Worm (Caenorhabditis elegans) whole organism, young adult: ENCODE data around the gene W03D2.9.

ENCODE experiments used
- C17E4.6 ChIP-seq: fragments of 200-800 bp; sonication (Bioruptor generic); IDR thresholded peaks from 2 replicates; pipeline ENCODE4 v1.3.6; 2022; ENCODE audit warnings: missing genetic modification reagents, missing genetic modification characterization, missing compliant biosample characterization
- F10E7.11 ChIP-seq: sonication (generic microtip); optimal IDR thresholded peaks from 2 replicates; lab custom pipeline; 2017; ENCODE audit warnings: mild to moderate bottlenecking, missing genetic modification characterization, moderate library complexity, missing compliant biosample characterization
- F57A8.1 ChIP-seq: fragments of 200-800 bp; sonication (Bioruptor generic); optimal IDR thresholded peaks from 2 replicates; lab custom pipeline; 2018; ENCODE audit warnings: mild to moderate bottlenecking, missing genetic modification characterization, moderate library complexity, missing compliant biosample characterization
- F57C9.4 ChIP-seq: sonication (generic microtip); optimal IDR thresholded peaks from 2 replicates; lab custom pipeline; 2017; ENCODE audit warnings: mild to moderate bottlenecking, missing genetic modification characterization, missing compliant biosample characterization
- K12H6.12 ChIP-seq: fragments of 200-800 bp; sonication (Bioruptor generic); optimal IDR thresholded peaks from 2 replicates; lab custom pipeline; 2018; ENCODE audit warnings: mild to moderate bottlenecking, missing genetic modification characterization, missing compliant biosample characterization
- T07F8.4 ChIP-seq: sonication (generic microtip); optimal IDR thresholded peaks from 2 replicates; lab custom pipeline; 2016; ENCODE audit warnings: mild to moderate bottlenecking, missing genetic modification characterization, moderate library complexity, missing compliant biosample characterization
- Y53F4B.3 ChIP-seq: fragments of 200-800 bp; sonication (Bioruptor generic); IDR thresholded peaks from 2 replicates; pipeline ENCODE4 v1.3.6; 2022; ENCODE audit warnings: missing genetic modification reagents, missing genetic modification characterization, missing compliant biosample characterization
- Y56A3A.18 ChIP-seq: fragments of 200-800 bp; sonication (Bioruptor generic); IDR thresholded peaks from 2 replicates; pipeline ENCODE4 v1.3.6; 2022; ENCODE audit warnings: missing genetic modification reagents, missing genetic modification characterization, missing compliant biosample characterization
- ama-1 ChIP-seq, 3 experiments: fragments of 150-350 bp in 1 of 3; sonication (generic microtip) in 2 of 3; optimal IDR thresholded peaks; 2 replicates each; lab custom pipeline; 2014 to 2018; ENCODE audit warnings: missing biosample characterization in 2 of 3, missing genetic modification characterization in 2 of 3, missing genetic modification reagents in 2 of 3
- atf-7 ChIP-seq: sonication (generic microtip); optimal IDR thresholded peaks from 2 replicates; lab custom pipeline; 2017; ENCODE audit warnings: mild to moderate bottlenecking, missing genetic modification characterization, missing compliant biosample characterization
- ccch-3 ChIP-seq: fragments of 200-800 bp; sonication (Bioruptor generic); optimal IDR thresholded peaks from 2 replicates; lab custom pipeline; 2018; ENCODE audit warnings: mild to moderate bottlenecking, missing genetic modification characterization, missing compliant biosample characterization
- ceh-40 ChIP-seq: fragments of 200-800 bp; sonication (Bioruptor generic); IDR thresholded peaks from 2 replicates; pipeline ENCODE4 v1.3.6; 2022; ENCODE audit warnings: missing genetic modification characterization, missing compliant biosample characterization
- ceh-58 ChIP-seq: fragments of 200-800 bp; sonication (Bioruptor generic); IDR thresholded peaks from 2 replicates; pipeline ENCODE4 v1.3.6; 2022; ENCODE audit warnings: missing genetic modification characterization, missing compliant biosample characterization
- ceh-91 ChIP-seq: fragments of 200-800 bp; sonication (Bioruptor generic); IDR thresholded peaks from 2 replicates; pipeline ENCODE4 v1.3.6; 2022; ENCODE audit warnings: missing genetic modification reagents, missing genetic modification characterization, missing compliant biosample characterization
- chd-7 ChIP-seq: sonication (generic microtip); optimal IDR thresholded peaks from 2 replicates; lab custom pipeline; 2016; ENCODE audit warnings: mild to moderate bottlenecking, missing genetic modification characterization, moderate library complexity, missing compliant biosample characterization
- dpff-1 ChIP-seq: sonication (generic microtip); optimal IDR thresholded peaks from 2 replicates; lab custom pipeline; 2017; ENCODE audit warnings: mild to moderate bottlenecking, missing genetic modification characterization, missing compliant biosample characterization
- egl-18 ChIP-seq: fragments of 200-800 bp; sonication (Bioruptor generic); IDR thresholded peaks from 2 replicates; pipeline ENCODE4 v1.3.6; 2022; ENCODE audit warnings: missing genetic modification reagents, missing genetic modification characterization, missing compliant biosample characterization
- egl-44 ChIP-seq: fragments of 200-800 bp; sonication (Bioruptor generic); IDR thresholded peaks from 2 replicates; pipeline ENCODE4 v1.3.6; 2022; ENCODE audit warnings: missing genetic modification reagents, missing genetic modification characterization, missing compliant biosample characterization
- egrh-3 ChIP-seq: fragments of 200-800 bp; sonication (Bioruptor generic); IDR thresholded peaks from 2 replicates; pipeline ENCODE4 v1.3.6; 2022; ENCODE audit warnings: missing genetic modification reagents, missing genetic modification characterization, missing compliant biosample characterization
- fkh-3 ChIP-seq: sonication (generic microtip); optimal IDR thresholded peaks from 2 replicates; lab custom pipeline; 2016; ENCODE audit warnings: mild to moderate bottlenecking, missing genetic modification characterization, missing compliant biosample characterization
- him-1 ChIP-seq: sonication (generic microtip); optimal IDR thresholded peaks from 2 replicates; lab custom pipeline; 2016; ENCODE audit warnings: missing genotype, missing genetic modification reagents, missing genetic modification characterization, missing compliant biosample characterization
- hlh-12 ChIP-seq: sonication (generic microtip); optimal IDR thresholded peaks from 2 replicates; lab custom pipeline; 2016; ENCODE audit warnings: missing genetic modification characterization, missing compliant biosample characterization
- hrde-1 ChIP-seq: sonication (generic microtip); optimal IDR thresholded peaks from 2 replicates; lab custom pipeline; 2016; ENCODE audit warnings: missing genetic modification characterization, mild to moderate bottlenecking, missing compliant biosample characterization, moderate library complexity, missing genotype, missing genetic modification reagents, borderline replicate concordance
- lag-1 ChIP-seq: fragments of 200-800 bp; sonication (Bioruptor generic); IDR thresholded peaks from 2 replicates; pipeline ENCODE4 v1.3.6; 2022; ENCODE audit warnings: missing genetic modification reagents, missing genetic modification characterization, missing compliant biosample characterization
- let-526 ChIP-seq: fragments of 200-800 bp; sonication (Bioruptor generic); IDR thresholded peaks from 2 replicates; pipeline ENCODE4 v1.3.6; 2022; ENCODE audit warnings: missing genetic modification reagents, missing genetic modification characterization, missing compliant biosample characterization
- lin-40 ChIP-seq: sonication (generic microtip); optimal IDR thresholded peaks from 2 replicates; lab custom pipeline; 2016; ENCODE audit warnings: missing genetic modification characterization, mild to moderate bottlenecking, missing compliant biosample characterization, missing genotype, missing genetic modification reagents
- madf-10 ChIP-seq: sonication (generic microtip); optimal IDR thresholded peaks from 2 replicates; lab custom pipeline; 2016; ENCODE audit warnings: mild to moderate bottlenecking, missing genetic modification characterization, missing compliant biosample characterization
- mcd-1 ChIP-seq: fragments of 200-800 bp; sonication (Bioruptor generic); IDR thresholded peaks from 2 replicates; pipeline ENCODE4 v1.3.6; 2022; ENCODE audit warnings: missing genetic modification reagents, missing genetic modification characterization, missing compliant biosample characterization
- nfya-1 ChIP-seq: sonication (generic microtip); optimal IDR thresholded peaks from 2 replicates; lab custom pipeline; 2017; ENCODE audit warnings: antibody characterized with exemption, missing compliant biosample characterization, missing genetic modification characterization, borderline replicate concordance; ENCODE audit not compliant: insufficient read depth
- nhr-120 ChIP-seq: fragments of 200-800 bp; sonication (Bioruptor generic); IDR thresholded peaks from 2 replicates; pipeline ENCODE4 v1.3.6; 2022; ENCODE audit warnings: missing genetic modification characterization, missing compliant biosample characterization
- nhr-179 ChIP-seq: sonication (generic microtip); optimal IDR thresholded peaks from 2 replicates; lab custom pipeline; 2016; ENCODE audit warnings: mild to moderate bottlenecking, missing genetic modification characterization, missing compliant biosample characterization
- nhr-27 ChIP-seq: fragments of 200-800 bp; sonication (Bioruptor generic); optimal IDR thresholded peaks from 2 replicates; lab custom pipeline; 2018; ENCODE audit warnings: mild to moderate bottlenecking, missing genetic modification characterization, moderate library complexity, missing compliant biosample characterization
- nhr-90 ChIP-seq: sonication (generic microtip); optimal IDR thresholded peaks from 2 replicates; lab custom pipeline; 2016; ENCODE audit warnings: missing genotype, mild to moderate bottlenecking, missing genetic modification characterization, missing compliant biosample characterization
- pha-4 ChIP-seq: fragments of 150-350 bp; sonication (generic microtip); optimal IDR thresholded peaks from 2 replicates; lab custom pipeline; 2014; ENCODE audit warnings: missing biosample characterization, missing genetic modification reagents, missing genetic modification characterization
- rec-8 ChIP-seq, 2 experiments: sonication (generic microtip); optimal IDR thresholded peaks; 2 replicates each; lab custom pipeline; 2016; ENCODE audit warnings: mild to moderate bottlenecking in 2 of 2, missing genetic modification characterization in 2 of 2, missing genetic modification reagents in 2 of 2, missing genotype in 2 of 2, missing biosample characterization in 1 of 2, missing compliant biosample characterization in 1 of 2, moderate library complexity in 1 of 2
- rpc-1 ChIP-seq, 2 experiments: fragments of 150-350 bp in 1 of 2; sonication (generic microtip) in 1 of 2; optimal IDR thresholded peaks; 2 replicates each; lab custom pipeline; 2014 to 2018; ENCODE audit warnings: missing biosample characterization in 1 of 2, missing genetic modification characterization in 1 of 2, missing genetic modification reagents in 1 of 2, missing genotype in 1 of 2
- sptf-2 ChIP-seq: fragments of 200-800 bp; sonication (Bioruptor generic); optimal IDR thresholded peaks from 2 replicates; lab custom pipeline; 2018; ENCODE audit warnings: mild to moderate bottlenecking, missing genetic modification characterization, missing compliant biosample characterization
- unc-62 ChIP-seq: fragments of 150-350 bp; optimal IDR thresholded peaks from 2 replicates; lab custom pipeline; 2014; ENCODE audit warnings: missing biosample characterization, missing genetic modification reagents, missing genetic modification characterization
- zfh-2 ChIP-seq: fragments of 200-800 bp; sonication (Bioruptor generic); conservative IDR thresholded peaks from 2 replicates; pipeline ENCODE4 v1.3.6; 2022; ENCODE audit warnings: missing genetic modification reagents, missing genetic modification characterization, missing compliant biosample characterization
- ztf-28 ChIP-seq: fragments of 200-800 bp; sonication (Bioruptor generic); IDR thresholded peaks from 2 replicates; pipeline ENCODE4 v1.3.6; 2022; ENCODE audit warnings: missing genetic modification reagents, missing genetic modification characterization, missing compliant biosample characterization
- ztf-3 ChIP-seq: fragments of 200-800 bp; sonication (Bioruptor generic); optimal IDR thresholded peaks from 2 replicates; lab custom pipeline; 2018; ENCODE audit warnings: mild to moderate bottlenecking, missing genetic modification characterization, missing compliant biosample characterization

The W03D2.9 gene

DNA sequence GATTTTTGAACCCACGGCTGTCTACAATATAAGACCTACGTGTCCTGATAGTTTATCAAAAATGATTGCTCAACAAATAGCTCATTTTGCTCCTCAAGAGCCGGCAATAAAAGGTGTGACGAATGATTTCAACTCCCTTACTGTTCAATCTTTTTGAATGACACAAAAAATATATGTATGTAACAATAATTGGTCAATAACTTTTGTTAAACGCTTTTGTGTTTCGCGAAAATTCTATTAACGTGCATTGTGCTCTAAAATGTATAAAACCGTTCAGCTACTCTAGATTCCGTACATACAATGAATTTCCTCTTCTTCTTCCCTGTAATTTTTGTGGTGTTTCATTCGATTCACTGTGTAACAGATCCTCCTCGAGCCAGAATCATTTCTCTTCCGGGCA lies 5.0 kb upstream of the W03D2.9 start, which contains the start of gene C35B1.4 (continued):
- TF ChIP-seq egl-44 (GFP tag; lab: Robert Waterston, UW) (no peak), atf-7 (tag; lab: Kevin White, UChicago) (no peak)
- TF ChIP-seq, all 124 proteins: peak for 0

- TF ChIP-seq let-526 (GFP tag; lab: Robert Waterston, UW) (no peak), ztf-28 (GFP tag; lab: Robert Waterston, UW) (no peak), T07F8.4 (no peak), chd-7 (tag; lab: Kevin White, UChicago) (no peak), K12H6.12 (no peak), F57C9.4 (no peak), pha-4 (no peak), ccch-3 (GFP tag; lab: Kevin White, UChicago) (no peak), lin-40 (tag; lab: Kevin White, UChicago) (no peak), ama-1 (optimal IDR thresholded peaks at IDR 0.05; lab: Kevin White, UChicago) (no peak), ama-1 (GFP tag; optimal IDR thresholded peaks at IDR 0.05; lab: Kevin White, UChicago) (no peak), fkh-3 (tag; lab: Kevin White, UChicago) (no peak), rpc-1 (optimal IDR thresholded peaks at IDR 0.05; lab: Kevin White, UChicago) (no peak), rpc-1 (tag; optimal IDR thresholded peaks at IDR 0.05; lab: Kevin White, UChicago) (no peak), nfya-1 (tag; lab: Kevin White, UChicago) (no peak), Y56A3A.18 (GFP tag; lab: Robert Waterston, UW) (no peak), F10E7.11 (tag; lab: Kevin White, UChicago) (no peak), C17E4.6 (no peak), nhr-90 (tag; lab: Kevin White, UChicago) (no peak), Y53F4B.3 (GFP tag; lab: Robert Waterston, UW) (no peak)
These were observed 4.4 kb upstream of the W03D2.9 start, which contains the start of gene C35B1.8 for ce11 chrIV:4078901-4079300. Gene C35B1.8 (minus strand): TSS chrIV:4079001.

- TF ChIP-seq sptf-2 (GFP tag; lab: Kevin White, UChicago) (peak; percentile 38), egrh-3 (peak; percentile 96), zfh-2 (GFP tag; lab: Robert Waterston, UW) (peak; percentile 71), F57A8.1 (GFP tag; lab: Kevin White, UChicago) (peak; percentile 9), him-1 (tag; lab: Kevin White, UChicago) (no peak), ceh-91 (GFP tag; lab: Robert Waterston, UW) (peak; percentile 9; the same call in 1 of the 2 replicates), madf-10 (tag; lab: Kevin White, UChicago) (no peak), hrde-1 (tag; lab: Kevin White, UChicago) (no peak), rec-8 (tag; optimal IDR thresholded peaks at IDR 0.05; lab: Kevin White, UChicago) (no peak)
These were observed 2.3 kb upstream of the W03D2.9 start for ce11 chrIV:4076690-4077295.

DNA sequence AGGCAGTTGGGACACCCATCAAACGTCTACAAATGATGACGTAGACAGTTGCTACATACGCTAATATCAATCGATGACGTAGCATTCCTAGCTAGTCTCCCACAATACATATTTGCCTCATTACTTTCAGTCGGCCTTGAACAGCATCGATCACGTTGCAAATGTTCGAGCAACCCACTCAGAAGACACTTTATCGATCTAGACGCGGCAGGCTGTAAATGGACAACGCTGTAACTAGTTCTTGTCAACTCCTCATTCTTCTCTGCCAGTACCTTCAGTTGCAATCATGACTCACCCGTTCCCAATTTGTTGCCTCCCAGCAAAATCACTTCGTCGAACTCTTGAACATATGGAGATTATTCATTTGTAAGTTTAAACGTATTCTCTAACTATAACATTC lies 2.5 kb downstream of the W03D2.9 start, which contains the start of gene pqn-75:
TSS of gene pqn-75 (plus strand) at position 301 of the 400 bp plus-strand sequence.
- TF ChIP-seq ceh-58 (GFP tag; lab: Robert Waterston, UW) (no peak), unc-62 (GFP tag; lab: Kevin White, UChicago) (no peak), nhr-27 (tag; lab: Kevin White, UChicago) (no peak), ceh-40 (GFP tag; lab: Robert Waterston, UW) (no peak), dpff-1 (tag; lab: Kevin White, UChicago) (no peak), lag-1 (GFP tag; lab: Robert Waterston, UW) (no peak), nhr-179 (tag; lab: Kevin White, UChicago) (no peak), ceh-91 (GFP tag; lab: Robert Waterston, UW) (no peak), nhr-120 (GFP tag; lab: Robert Waterston, UW) (no peak), hlh-12 (tag; lab: Kevin White, UChicago) (no peak), mcd-1 (GFP tag; lab: Robert Waterston, UW) (no peak), ztf-3 (no peak), madf-10 (tag; lab: Kevin White, UChicago) (no peak), egl-18 (GFP tag; lab: Robert Waterston, UW) (no peak)
- TF ChIP-seq, all 124 proteins: peak for 0
